Worm (Caenorhabditis elegans) whole organism, early embryonic: ENCODE data around the gene R07E4.5.

Source experiments
- F13C5.2 ChIP-seq: sonication (generic microtip); optimal IDR thresholded peaks from 2 replicates; lab custom pipeline; 2017; ENCODE audit warnings: mild to moderate bottlenecking, missing genetic modification characterization, inconsistent platforms, missing compliant biosample characterization
- aly-1 ChIP-seq: sonication (generic microtip); optimal IDR thresholded peaks from 2 replicates; lab custom pipeline; 2016; ENCODE audit warnings: missing genetic modification characterization, missing compliant biosample characterization
- ama-1 ChIP-seq: fragments of 150-350 bp; optimal IDR thresholded peaks from 2 replicates; lab custom pipeline; 2014
- ets-7 ChIP-seq: sonication (generic microtip); optimal IDR thresholded peaks from 2 replicates; lab custom pipeline; 2016; ENCODE audit warnings: missing genotype, missing genetic modification characterization, missing compliant biosample characterization
- flt-1 ChIP-seq: fragments of 200-800 bp; sonication (Bioruptor generic); IDR thresholded peaks from 2 replicates; pipeline ENCODE4 v1.3.6; 2022; ENCODE audit warnings: missing genetic modification characterization, missing compliant biosample characterization
- hmbx-1 ChIP-seq: sonication (generic microtip); optimal IDR thresholded peaks from 2 replicates; lab custom pipeline; 2016; ENCODE audit warnings: mild to moderate bottlenecking, missing genetic modification characterization, missing compliant biosample characterization
- hmg-4 ChIP-seq: fragments of 200-800 bp; sonication (Bioruptor generic); optimal IDR thresholded peaks from 2 replicates; lab custom pipeline; 2018; ENCODE audit warnings: mild to moderate bottlenecking, missing genetic modification characterization, missing compliant biosample characterization
- hnd-1 ChIP-seq: sonication (generic microtip); optimal IDR thresholded peaks from 2 replicates; lab custom pipeline; 2016; ENCODE audit warnings: missing genetic modification characterization, missing compliant biosample characterization
- sea-1 ChIP-seq: fragments of 200-800 bp; sonication (Bioruptor generic); conservative IDR thresholded peaks from 2 replicates; pipeline ENCODE4 v1.3.6; 2022; ENCODE audit warnings: missing genetic modification characterization, missing compliant biosample characterization
- tbx-11 ChIP-seq: fragments of 200-800 bp; sonication (Bioruptor generic); IDR thresholded peaks from 2 replicates; pipeline ENCODE4 v1.3.6; 2022; ENCODE audit warnings: missing genetic modification characterization, missing compliant biosample characterization
- tbx-37 ChIP-seq: fragments of 200-800 bp; sonication (Bioruptor generic); conservative IDR thresholded peaks from 2 replicates; pipeline ENCODE4 v1.3.6; 2022; ENCODE audit warnings: missing genetic modification reagents, missing genetic modification characterization, missing compliant biosample characterization

DNA sequence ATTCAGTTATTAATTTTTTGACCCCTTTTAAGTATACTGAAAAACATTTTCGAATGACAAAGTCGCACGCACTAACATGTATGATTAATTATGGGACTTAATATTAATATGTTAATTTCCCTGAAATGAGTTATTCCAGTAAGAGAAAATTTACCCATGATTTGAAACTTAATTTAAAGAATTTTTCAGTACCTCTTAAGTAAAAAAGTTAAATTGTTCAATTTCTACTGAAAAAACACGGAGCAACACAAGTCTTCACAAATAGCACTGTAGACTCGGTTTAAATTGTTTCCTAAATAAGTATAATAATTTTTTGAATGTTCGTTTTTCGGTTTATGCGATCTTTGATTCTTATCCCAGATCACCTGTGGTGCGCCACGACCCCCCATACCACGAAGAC, 49.5 kb upstream of the R07E4.5 start:
- TF ChIP-seq sea-1 (GFP tag; lab: Robert Waterston, UW) = no peak
- TF ChIP-seq F13C5.2 (tag; lab: Kevin White, UChicago) = no peak
- TF ChIP-seq hnd-1 (tag; lab: Kevin White, UChicago) = no peak
- TF ChIP-seq ama-1 (lab: Kevin White, UChicago) = no peak
- no peak for TF ChIP-seq hmbx-1
- TF ChIP-seq flt-1 (GFP tag; lab: Robert Waterston, UW) = no peak
- no peak for TF ChIP-seq aly-1
- TF ChIP-seq ets-7 (tag; lab: Kevin White, UChicago) = no peak
- TF ChIP-seq hmg-4 = no peak
- no peak for TF ChIP-seq tbx-11 (GFP tag; lab: Robert Waterston, UW)
- TF ChIP-seq tbx-37 (GFP tag; lab: Robert Waterston, UW) = no peak
